Worm (Caenorhabditis elegans) whole organism, L4/young adult: ENCODE data around the gene sir-2.3.

ENCODE experiments used
- W03F9.2 ChIP-seq: fragments of 150-350 bp; optimal IDR thresholded peaks from 2 replicates; lab custom pipeline; 2014; ENCODE audit warnings: missing biosample characterization, missing genetic modification characterization
- dao-5 ChIP-seq: sonication (generic microtip); optimal IDR thresholded peaks from 2 replicates; lab custom pipeline; 2016; ENCODE audit warnings: missing genotype, missing genetic modification characterization, moderate library complexity, missing compliant biosample characterization
- him-1 ChIP-seq: sonication (generic microtip); optimal IDR thresholded peaks from 2 replicates; lab custom pipeline; 2016; ENCODE audit warnings: missing genotype, missing genetic modification reagents, missing genetic modification characterization, missing compliant biosample characterization

ce11 chrX:13306869-13307446 lies 24.5 kb upstream of the sir-2.3 start:
- peak; percentile 80 for TF ChIP-seq W03F9.2 (tag; lab: Kevin White, UChicago)
- TF ChIP-seq him-1 (tag; lab: Kevin White, UChicago): peak; percentile 89
- TF ChIP-seq dao-5 (tag; lab: Kevin White, UChicago): peak; percentile 93
